Fruit fly (Drosophila melanogaster) whole organism, embryonic: ENCODE measurements around the gene Sfp77F.
A peak's percentile ranks its signal among the peaks of the same experiment; 100 is the strongest.

Experiments used
- Atf3 ChIP-seq: fragments of 200-800 bp; sonication (Bioruptor generic); optimal IDR thresholded peaks from 3 replicates; lab custom pipeline; 2016; ENCODE audit warnings: missing biosample characterization, missing genetic modification characterization
- B-H2 ChIP-seq: fragments of 200-800 bp; sonication (Bioruptor generic); optimal IDR thresholded peaks from 2 replicates; lab custom pipeline; 2018; ENCODE audit warnings: missing biosample characterization, mild to moderate bottlenecking, missing genetic modification characterization
- CG10147 ChIP-seq: fragments of 200-800 bp; sonication (Bioruptor generic); optimal IDR thresholded peaks from 2 replicates; lab custom pipeline; 2019; ENCODE audit warnings: missing biosample characterization, mild to moderate bottlenecking, missing genetic modification characterization, moderate library complexity
- CG11456 ChIP-seq: fragments of 200-800 bp; sonication (Bioruptor generic); IDR thresholded peaks from 3 replicates; pipeline ENCODE4 v1.3.6; 2022; ENCODE audit warnings: missing biosample characterization, missing genetic modification characterization
- CG11504 ChIP-seq: fragments of 200-800 bp; sonication (Bioruptor generic); optimal IDR thresholded peaks from 3 replicates; lab custom pipeline; 2019; ENCODE audit warnings: missing biosample characterization, mild to moderate bottlenecking, missing genetic modification characterization, moderate library complexity
- CG12744 ChIP-seq: fragments of 200-800 bp; sonication (Bioruptor generic); optimal IDR thresholded peaks from 2 replicates; lab custom pipeline; 2016; ENCODE audit warnings: missing biosample characterization, missing genetic modification characterization
- CG15479 ChIP-seq: fragments of 200-800 bp; sonication (Bioruptor generic); optimal IDR thresholded peaks from 3 replicates; lab custom pipeline; 2019; ENCODE audit warnings: missing biosample characterization, mild to moderate bottlenecking, missing genetic modification characterization, moderate library complexity
- CG16779 ChIP-seq: fragments of 200-800 bp; sonication (Bioruptor generic); IDR thresholded peaks from 2 replicates; pipeline ENCODE4 v1.3.6; 2022; ENCODE audit warnings: missing biosample characterization, missing genetic modification characterization
- CG1832 ChIP-seq: fragments of 200-800 bp; sonication (Bioruptor generic); optimal IDR thresholded peaks from 2 replicates; lab custom pipeline; 2017; ENCODE audit warnings: missing biosample characterization, mild to moderate bottlenecking, missing genetic modification characterization, inconsistent platforms
- CG18599 ChIP-seq: fragments of 200-800 bp; sonication (Bioruptor generic); optimal IDR thresholded peaks from 3 replicates; lab custom pipeline; 2017; ENCODE audit warnings: missing biosample characterization, missing genetic modification characterization, mild to moderate bottlenecking, moderate library complexity, missing genetic modification reagents
- CG2116 ChIP-seq: fragments of 200-800 bp; sonication (Bioruptor generic); optimal IDR thresholded peaks from 3 replicates; lab custom pipeline; 2018; ENCODE audit warnings: missing biosample characterization, mild to moderate bottlenecking, missing genetic modification characterization
- CG2120 ChIP-seq: fragments of 200-800 bp; sonication (Bioruptor generic); optimal IDR thresholded peaks from 3 replicates; lab custom pipeline; 2016; ENCODE audit warnings: missing biosample characterization, missing genetic modification characterization
- CG32532 ChIP-seq: fragments of 200-800 bp; sonication (Bioruptor generic); IDR thresholded peaks from 2 replicates; pipeline ENCODE4 v1.3.6; 2022; ENCODE audit warnings: missing biosample characterization, missing genetic modification characterization
- CG32772 ChIP-seq: fragments of 200-800 bp; sonication (Bioruptor generic); IDR thresholded peaks from 2 replicates; pipeline ENCODE4 v1.3.6; 2022; ENCODE audit warnings: missing biosample characterization, missing genetic modification characterization
- CG4328 ChIP-seq: fragments of 200-800 bp; sonication (Bioruptor generic); optimal IDR thresholded peaks from 3 replicates; lab custom pipeline; 2017; ENCODE audit warnings: missing biosample characterization, missing genetic modification reagents, missing genetic modification characterization
- CG4707 ChIP-seq: fragments of 200-800 bp; sonication (Bioruptor generic); optimal IDR thresholded peaks from 2 replicates; lab custom pipeline; 2018; ENCODE audit warnings: missing biosample characterization, mild to moderate bottlenecking, missing genetic modification characterization, moderate library complexity
- CG6689 ChIP-seq: fragments of 200-800 bp; sonication (Bioruptor generic); IDR thresholded peaks from 2 replicates; pipeline ENCODE4 v1.3.6; 2022; ENCODE audit warnings: missing biosample characterization, missing genetic modification characterization
- CG7271 ChIP-seq: fragments of 200-800 bp; sonication (Bioruptor generic); optimal IDR thresholded peaks from 2 replicates; lab custom pipeline; 2018; ENCODE audit warnings: missing biosample characterization, mild to moderate bottlenecking, missing genetic modification characterization, moderate library complexity
- CG7745 ChIP-seq: fragments of 200-800 bp; sonication (Bioruptor generic); optimal IDR thresholded peaks from 2 replicates; lab custom pipeline; 2018; ENCODE audit warnings: missing biosample characterization, mild to moderate bottlenecking, missing genetic modification characterization, moderate library complexity
- CG7928 ChIP-seq: fragments of 200-800 bp; sonication (Bioruptor generic); optimal IDR thresholded peaks from 2 replicates; lab custom pipeline; 2017; ENCODE audit warnings: missing biosample characterization, mild to moderate bottlenecking, missing genetic modification characterization
- CG8281 ChIP-seq: fragments of 200-800 bp; sonication (Bioruptor generic); optimal IDR thresholded peaks from 2 replicates; lab custom pipeline; 2018; ENCODE audit warnings: missing biosample characterization, mild to moderate bottlenecking, missing genetic modification characterization, moderate library complexity
- CG8359 ChIP-seq: fragments of 200-800 bp; sonication (Bioruptor generic); optimal IDR thresholded peaks from 2 replicates; lab custom pipeline; 2017; ENCODE audit warnings: missing biosample characterization, mild to moderate bottlenecking, missing genetic modification characterization, borderline replicate concordance
- D19B ChIP-seq: fragments of 200-800 bp; sonication (Bioruptor generic); optimal IDR thresholded peaks from 2 replicates; lab custom pipeline; 2017; ENCODE audit warnings: missing biosample characterization, mild to moderate bottlenecking, missing genetic modification characterization
- Dfd ChIP-seq, 2 experiments: fragments of >200 bp; optimal IDR thresholded peaks; 2 replicates each; lab custom pipeline; 2017; ENCODE audit warnings: missing biosample characterization in 2 of 2, missing genetic modification characterization in 2 of 2
- GATAe ChIP-seq: fragments of 200-800 bp; sonication (Bioruptor generic); conservative IDR thresholded peaks from 2 replicates; pipeline ENCODE4 v1.3.6; 2022; ENCODE audit warnings: missing biosample characterization, missing genetic modification characterization
- HLH54F ChIP-seq: fragments of 200-800 bp; sonication (Bioruptor generic); optimal IDR thresholded peaks from 3 replicates; lab custom pipeline; 2016; ENCODE audit warnings: missing biosample characterization, missing genetic modification characterization
- Hmr ChIP-seq: fragments of 200-800 bp; sonication (Bioruptor generic); optimal IDR thresholded peaks from 3 replicates; lab custom pipeline; 2017; ENCODE audit warnings: mild to moderate bottlenecking, missing biosample characterization, missing genetic modification reagents, missing genetic modification characterization
- Hmx ChIP-seq: fragments of 200-800 bp; sonication (Bioruptor generic); optimal IDR thresholded peaks from 2 replicates; lab custom pipeline; 2016; ENCODE audit warnings: missing biosample characterization, missing genetic modification characterization
- Hr51 ChIP-seq, 2 experiments: fragments of 200-800 bp; sonication (Bioruptor generic); optimal IDR thresholded peaks; 2 replicates in 1 of 2; 3 replicates in 1 of 2; lab custom pipeline; 2016 to 2018; ENCODE audit warnings: missing biosample characterization in 2 of 2, missing genetic modification characterization in 2 of 2, mild to moderate bottlenecking in 1 of 2, moderate library complexity in 1 of 2
- Lpt ChIP-seq: fragments of >200 bp; optimal IDR thresholded peaks from 2 replicates; lab custom pipeline; 2018; ENCODE audit warnings: missing biosample characterization, missing genetic modification characterization
- Ptx1 ChIP-seq: fragments of 200-800 bp; sonication (Bioruptor generic); IDR thresholded peaks from 2 replicates; pipeline ENCODE4 v1.3.6; 2022; ENCODE audit warnings: missing biosample characterization, missing genetic modification characterization
- Ssrp ChIP-seq: fragments of 200-800 bp; sonication (Bioruptor generic); optimal IDR thresholded peaks from 2 replicates; lab custom pipeline; 2018; ENCODE audit warnings: missing biosample characterization, mild to moderate bottlenecking, missing genetic modification characterization, moderate library complexity
- Trl ChIP-seq, 3 experiments: fragments of >200 bp in 2 of 3; fragments of 200-800 bp in 1 of 3; sonication (Bioruptor generic) in 1 of 3; optimal IDR thresholded peaks; 2 replicates in 1 of 3; 3 replicates in 2 of 3; lab custom pipeline; 2016 to 2017; ENCODE audit warnings: missing biosample characterization in 1 of 3, missing genetic modification characterization in 1 of 3
- Xbp1 ChIP-seq: fragments of 200-800 bp; sonication (Bioruptor generic); optimal IDR thresholded peaks from 3 replicates; lab custom pipeline; 2016; ENCODE audit warnings: missing biosample characterization, mild to moderate bottlenecking, missing genetic modification characterization
- bab2 ChIP-seq: fragments of 200-800 bp; sonication (Bioruptor generic); optimal IDR thresholded peaks from 2 replicates; lab custom pipeline; 2016; ENCODE audit warnings: missing biosample characterization, missing genetic modification characterization
- br ChIP-seq: fragments of >200 bp; optimal IDR thresholded peaks from 2 replicates; lab custom pipeline; 2017
- chm ChIP-seq: fragments of 200-800 bp; sonication (Bioruptor generic); IDR thresholded peaks from 2 replicates; pipeline ENCODE4 v1.3.6; 2022; ENCODE audit warnings: missing biosample characterization, missing genetic modification characterization
- exex ChIP-seq: fragments of 200-800 bp; sonication (Bioruptor generic); optimal IDR thresholded peaks from 4 replicates; lab custom pipeline; 2018; ENCODE audit warnings: missing biosample characterization, mild to moderate bottlenecking, missing genetic modification characterization, moderate library complexity
- gem ChIP-seq: fragments of 200-800 bp; sonication (Bioruptor generic); optimal IDR thresholded peaks from 2 replicates; lab custom pipeline; 2019; ENCODE audit warnings: missing biosample characterization, mild to moderate bottlenecking, missing genetic modification characterization, moderate library complexity
- h ChIP-seq: fragments of >200 bp; optimal IDR thresholded peaks from 2 replicates; lab custom pipeline; 2017
- lab ChIP-seq: fragments of 200-800 bp; sonication (Bioruptor generic); optimal IDR thresholded peaks from 3 replicates; lab custom pipeline; 2017; ENCODE audit warnings: missing biosample characterization, missing genetic modification characterization, mild to moderate bottlenecking, moderate library complexity, missing genetic modification reagents
- lmd ChIP-seq: fragments of 200-800 bp; sonication (Bioruptor generic); IDR thresholded peaks from 2 replicates; pipeline ENCODE4 v1.3.6; 2022; ENCODE audit warnings: missing biosample characterization, missing genetic modification characterization
- mirr ChIP-seq: fragments of 200-800 bp; sonication (Bioruptor generic); optimal IDR thresholded peaks from 3 replicates; lab custom pipeline; 2018; ENCODE audit warnings: missing biosample characterization, mild to moderate bottlenecking, missing genetic modification characterization
- phol ChIP-seq: fragments of 200-800 bp; sonication (Bioruptor generic); optimal IDR thresholded peaks from 3 replicates; lab custom pipeline; 2018; ENCODE audit warnings: missing biosample characterization, mild to moderate bottlenecking, missing genetic modification characterization, moderate library complexity
- row ChIP-seq: fragments of 200-800 bp; sonication (Bioruptor generic); IDR thresholded peaks from 3 replicates; pipeline ENCODE4 v1.3.6; 2022; ENCODE audit warnings: missing biosample characterization, missing genetic modification characterization
- sd ChIP-seq: fragments of 200-800 bp; sonication (Bioruptor generic); optimal IDR thresholded peaks from 3 replicates; lab custom pipeline; 2018; ENCODE audit warnings: missing biosample characterization, mild to moderate bottlenecking, missing genetic modification characterization, moderate library complexity
- sens ChIP-seq: fragments of 200-800 bp; sonication (Bioruptor generic); peaks from one replicate; lab custom pipeline; 2016; ENCODE audit warnings: missing biosample characterization, missing genetic modification characterization
- sima ChIP-seq: fragments of 200-800 bp; sonication (Bioruptor generic); optimal IDR thresholded peaks from 2 replicates; lab custom pipeline; 2016; ENCODE audit warnings: missing biosample characterization, missing genetic modification characterization
- slp2 ChIP-seq: fragments of 200-800 bp; sonication (Bioruptor generic); optimal IDR thresholded peaks from 2 replicates; lab custom pipeline; 2016; ENCODE audit warnings: missing biosample characterization, missing genetic modification characterization

Gene Sfp77F

DNA sequence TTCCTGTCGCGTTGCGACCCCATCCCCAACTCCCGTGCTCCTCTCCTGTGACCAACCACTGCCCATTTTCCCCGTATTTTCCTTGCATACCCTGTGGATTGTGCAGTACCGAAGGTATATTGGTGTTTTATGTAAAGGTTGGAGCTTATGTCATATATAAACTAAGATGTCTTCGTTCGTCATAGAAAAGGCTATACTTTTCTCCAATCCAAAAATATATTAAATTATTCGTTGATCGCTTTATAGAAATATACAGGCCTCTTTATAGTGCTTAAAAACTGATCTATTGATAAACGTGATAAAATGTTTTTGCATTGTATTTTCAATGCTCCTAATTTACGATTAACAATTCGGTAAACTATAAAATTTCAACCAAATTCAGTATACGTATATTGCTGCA lies 28.2 kb downstream of the Sfp77F start:
- TF ChIP-seq D19B (GFP tag; lab: Kevin White, UChicago) (peak; percentile 65), row (GFP tag; lab: Robert Waterston, UW) (0 out of 3 replicates have a peak, but pooled peaks have one; percentile 20), CG18599 (GFP tag; lab: Kevin White, UChicago) (peak; percentile 57), CG32772 (GFP tag; lab: Robert Waterston, UW) (no peak), CG2120 (GFP tag; lab: Kevin White, UChicago) (peak; percentile 22), gem (peak; percentile 20), CG11504 (peak; percentile 29), Ssrp (no peak), CG1832 (no peak), Hr51 (GFP tag; optimal IDR thresholded peaks at IDR 0.05; lab: Kevin White, UChicago) (peak in 1 of 2 experiments; percentile 6), lab (GFP tag; lab: Kevin White, UChicago) (peak; percentile 2), sens (peak; percentile 60), Hmr (GFP tag; lab: Kevin White, UChicago) (peak; percentile 17)

DNA sequence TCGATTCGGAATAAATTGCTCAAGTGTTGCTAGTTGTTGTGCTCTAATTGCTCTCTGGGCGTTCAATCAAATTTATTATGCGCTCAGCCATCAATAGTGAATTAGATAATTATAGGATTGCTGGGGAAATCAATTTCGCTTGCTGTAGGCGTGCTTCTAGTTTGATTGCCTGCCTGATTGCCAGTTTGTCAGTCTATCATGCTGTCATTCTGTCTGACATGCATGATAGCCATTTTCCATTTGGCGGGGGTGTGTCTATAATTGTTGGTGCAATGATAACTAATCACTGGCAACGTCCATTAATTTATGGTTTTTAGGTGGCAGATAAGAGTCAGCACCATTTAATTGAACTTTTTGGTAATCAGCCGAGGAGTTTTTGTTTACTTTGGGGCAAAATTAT lies 39.6 kb downstream of the Sfp77F start:
- TF ChIP-seq lab (GFP tag; lab: Kevin White, UChicago) (peak; percentile 25), Hmx (GFP tag; lab: Kevin White, UChicago) (no peak), mirr (peak; percentile 20), CG4707 (GFP tag; lab: Kevin White, UChicago) (no peak), CG2116 (no peak), Dfd (GFP tag; optimal IDR thresholded peaks at IDR 0.05; lab: Kevin White, UChicago) (no peak), slp2 (GFP tag; lab: Kevin White, UChicago) (no peak), CG8359 (no peak), exex (tag; lab: Kevin White, UChicago) (peak; percentile 43), CG8281 (peak; percentile 97), CG4328 (no peak)

DNA sequence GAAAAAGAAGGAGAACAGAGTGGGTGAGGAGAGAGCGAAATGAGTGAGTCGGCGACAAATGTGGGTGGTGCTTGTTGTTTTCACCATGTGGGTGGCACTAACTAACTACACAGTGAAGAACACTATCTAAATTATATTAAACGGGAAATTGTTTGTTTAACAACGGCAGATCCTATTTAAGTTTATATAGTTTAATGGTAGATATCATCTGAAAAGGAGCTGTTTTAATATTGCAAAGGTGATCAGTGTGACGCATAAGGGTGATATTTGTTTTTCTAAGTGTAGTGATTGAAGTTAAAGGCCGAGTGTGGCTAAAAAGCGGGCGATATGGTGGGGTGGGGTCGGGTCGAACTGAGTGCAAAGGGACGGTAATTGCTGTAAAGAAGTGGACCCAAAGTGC lies 48.6 kb downstream of the Sfp77F start:
- TF ChIP-seq CG16779 (GFP tag; lab: Robert Waterston, UW) = no peak
- TF ChIP-seq Ptx1 (GFP tag; lab: Robert Waterston, UW) = 0 out of 2 replicates have a peak, but pooled peaks have one; percentile 39
- TF ChIP-seq CG12744 (GFP tag; lab: Kevin White, UChicago) = no peak
- TF ChIP-seq CG6689 (GFP tag; lab: Robert Waterston, UW) = 0 out of 2 replicates have a peak, but pooled peaks have one; percentile 28
- TF ChIP-seq CG11456 (GFP tag; lab: Robert Waterston, UW) = peak; percentile 61; the same call in 1 of the 3 replicates
- TF ChIP-seq CG32532 (GFP tag; lab: Robert Waterston, UW) = 0 out of 2 replicates have a peak, but pooled peaks have one; percentile 33
- no peak for TF ChIP-seq bab2 (GFP tag; lab: Kevin White, UChicago)
- TF ChIP-seq CG15479 (GFP tag; lab: Kevin White, UChicago) = no peak
- no peak for TF ChIP-seq Atf3
- TF ChIP-seq CG10147 (GFP tag; lab: Kevin White, UChicago) = no peak
- peak; percentile 62 for TF ChIP-seq lab (GFP tag; lab: Kevin White, UChicago)
- no peak for TF ChIP-seq sima
- TF ChIP-seq Xbp1 (GFP tag; lab: Kevin White, UChicago) = no peak
- no peak for TF ChIP-seq Trl (optimal IDR thresholded peaks at IDR 0.05; lab: Kevin White, UChicago)
- no peak for TF ChIP-seq Trl (GFP tag; optimal IDR thresholded peaks at IDR 0.05; lab: Kevin White, UChicago)
- TF ChIP-seq Lpt (GFP tag; lab: Kevin White, UChicago) = no peak
- TF ChIP-seq CG7745 (tag; lab: Kevin White, UChicago) = no peak
- TF ChIP-seq Hmr (GFP tag; lab: Kevin White, UChicago) = peak; percentile 24
- no peak for TF ChIP-seq CG7271 (tag; lab: Kevin White, UChicago)
- TF ChIP-seq sd (tag; lab: Kevin White, UChicago) = no peak
- no peak for TF ChIP-seq br (lab: Kevin White, UChicago)
- no peak for TF ChIP-seq B-H2 (GFP tag; lab: Kevin White, UChicago)
- no peak for TF ChIP-seq lmd
- no peak for TF ChIP-seq phol (tag; lab: Kevin White, UChicago)
- TF ChIP-seq row (GFP tag; lab: Robert Waterston, UW) = 0 out of 3 replicates have a peak, but pooled peaks have one; percentile 26
- no peak for TF ChIP-seq HLH54F (GFP tag; lab: Kevin White, UChicago)
- no peak for TF ChIP-seq chm (GFP tag; lab: Robert Waterston, UW)
- no peak for TF ChIP-seq CG7928 (GFP tag; lab: Kevin White, UChicago)
- 0 out of 2 replicates have a peak, but pooled peaks have one; percentile 12 for TF ChIP-seq GATAe (GFP tag; lab: Robert Waterston, UW)
- TF ChIP-seq h (lab: Kevin White, UChicago) = no peak
